Worm (Caenorhabditis elegans) whole organism, early embryonic: ENCODE measurements around the gene cpr-9.

ENCODE experiments used
- F13C5.2 ChIP-seq: sonication (generic microtip); optimal IDR thresholded peaks from 2 replicates; lab custom pipeline; 2017; ENCODE audit warnings: mild to moderate bottlenecking, missing genetic modification characterization, inconsistent platforms, missing compliant biosample characterization
- ama-1 ChIP-seq: fragments of 150-350 bp; optimal IDR thresholded peaks from 2 replicates; lab custom pipeline; 2014
- hnd-1 ChIP-seq: sonication (generic microtip); optimal IDR thresholded peaks from 2 replicates; lab custom pipeline; 2016; ENCODE audit warnings: missing genetic modification characterization, missing compliant biosample characterization

ce11 chrV:12036129-12036528 is 33.3 kb downstream of the cpr-9 start:
- TF ChIP-seq ama-1 (lab: Kevin White, UChicago) (no peak), F13C5.2 (tag; lab: Kevin White, UChicago) (no peak), hnd-1 (tag; lab: Kevin White, UChicago) (no peak)
